Fruit fly (Drosophila melanogaster): Measurements from ENCODE around the gene CG42324.
A peak's percentile ranks its signal among the peaks of the same experiment; 100 is the strongest.

DNA sequence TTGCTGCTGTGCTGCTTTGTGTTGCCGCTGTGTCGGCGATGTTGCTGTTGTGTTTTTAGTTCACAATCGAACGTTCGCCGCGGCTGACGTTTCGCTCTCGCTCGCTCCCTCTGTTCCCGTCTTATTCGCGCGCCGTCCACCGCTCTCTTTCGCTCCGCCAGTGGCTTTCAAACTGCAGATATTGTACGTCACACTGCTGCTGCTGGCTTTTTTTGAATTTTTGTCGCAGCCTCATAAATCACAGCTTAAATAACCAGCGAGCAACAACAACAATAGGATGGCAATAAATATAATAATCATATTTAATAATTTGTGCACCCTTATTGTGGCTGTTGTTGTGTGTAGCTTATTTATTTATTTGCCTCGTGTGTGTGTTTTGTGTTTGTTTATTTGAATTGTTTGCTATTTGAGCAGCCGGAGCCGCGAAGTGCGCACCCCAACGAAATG is 71.3 kb downstream of the CG42324 start:
- TF ChIP-seq CG4496 (GFP tag; IDR thresholded peaks at IDR 0.05) (peak; percentile 46; the same call in 2 of the 3 replicates), fd96Ca (GFP tag; IDR thresholded peaks at IDR 0.05) (peak; percentile 24; the same call in 1 of the 3 replicates), CG12605 (GFP tag; IDR thresholded peaks at IDR 0.05) (peak; percentile 74), CG13204 (GFP tag; optimal IDR thresholded peaks at IDR 0.05) (peak; percentile 72), CG9948 (tag; optimal IDR thresholded peaks at IDR 0.05) (no peak), EcR (GFP tag; optimal IDR thresholded peaks at IDR 0.05) (no peak), Pif1B (GFP tag; optimal IDR thresholded peaks at IDR 0.05) (no peak), CG10348 (GFP tag; IDR thresholded peaks at IDR 0.05) (no peak), CG8301 (tag; optimal IDR thresholded peaks at IDR 0.05) (no peak), gl (tag; optimal IDR thresholded peaks at IDR 0.05) (no peak), CG32121 (GFP tag; IDR thresholded peaks at IDR 0.05) (no peak)

All from whole organism, pupa.